Fruit fly (Drosophila melanogaster) whole organism, embryonic: ENCODE measurements around the gene Ocrl.

Experiments used
- Atf3 ChIP-seq: fragments of 200-800 bp; sonication (Bioruptor generic); optimal IDR thresholded peaks from 3 replicates; lab custom pipeline; 2016; ENCODE audit warnings: missing biosample characterization, missing genetic modification characterization
- CG11247 ChIP-seq: fragments of 200-800 bp; sonication (Bioruptor generic); IDR thresholded peaks from 2 replicates; pipeline ENCODE4 v1.3.6; 2022; ENCODE audit warnings: missing biosample characterization, missing genetic modification characterization
- CG11504 ChIP-seq: fragments of 200-800 bp; sonication (Bioruptor generic); optimal IDR thresholded peaks from 3 replicates; lab custom pipeline; 2019; ENCODE audit warnings: missing biosample characterization, mild to moderate bottlenecking, missing genetic modification characterization, moderate library complexity
- CG12219 ChIP-seq: fragments of 200-800 bp; sonication (Bioruptor generic); optimal IDR thresholded peaks from 3 replicates; lab custom pipeline; 2018; ENCODE audit warnings: missing biosample characterization, mild to moderate bottlenecking, missing genetic modification characterization
- CG14014 ChIP-seq: fragments of 200-800 bp; sonication (Bioruptor generic); IDR thresholded peaks from 2 replicates; pipeline ENCODE4 v1.3.6; 2022; ENCODE audit warnings: missing biosample characterization, missing genetic modification characterization
- CG15514 ChIP-seq: fragments of 200-800 bp; sonication (Bioruptor generic); optimal IDR thresholded peaks from 3 replicates; lab custom pipeline; 2017; ENCODE audit warnings: missing biosample characterization, missing genetic modification characterization, mild to moderate bottlenecking, moderate library complexity, missing genetic modification reagents
- CG17385 ChIP-seq: fragments of 200-800 bp; sonication (Bioruptor generic); optimal IDR thresholded peaks from 3 replicates; lab custom pipeline; 2018; ENCODE audit warnings: missing biosample characterization, mild to moderate bottlenecking, missing genetic modification characterization
- CG17802 ChIP-seq: fragments of 200-800 bp; sonication (Bioruptor generic); optimal IDR thresholded peaks from 2 replicates; lab custom pipeline; 2018; ENCODE audit warnings: missing biosample characterization, mild to moderate bottlenecking, missing genetic modification characterization, moderate library complexity
- CG2116 ChIP-seq: fragments of 200-800 bp; sonication (Bioruptor generic); optimal IDR thresholded peaks from 3 replicates; lab custom pipeline; 2018; ENCODE audit warnings: missing biosample characterization, mild to moderate bottlenecking, missing genetic modification characterization
- CG2678 ChIP-seq: fragments of 200-800 bp; sonication (Bioruptor generic); optimal IDR thresholded peaks from 3 replicates; lab custom pipeline; 2019; ENCODE audit warnings: missing biosample characterization, mild to moderate bottlenecking, missing genetic modification characterization, moderate library complexity
- CG33557 ChIP-seq: fragments of 200-800 bp; sonication (Bioruptor generic); optimal IDR thresholded peaks from 2 replicates; lab custom pipeline; 2019; ENCODE audit warnings: missing biosample characterization, mild to moderate bottlenecking, missing genetic modification characterization, moderate library complexity
- CG34224 ChIP-seq: fragments of 200-800 bp; sonication (Bioruptor generic); IDR thresholded peaks from 3 replicates; pipeline ENCODE4 v1.3.6; 2022; ENCODE audit warnings: missing biosample characterization, missing genetic modification characterization; ENCODE audit not compliant: partially characterized antibody
- CG34422 ChIP-seq: fragments of 200-800 bp; sonication (Bioruptor generic); IDR thresholded peaks from 3 replicates; pipeline ENCODE4 v1.3.6; 2022; ENCODE audit warnings: missing biosample characterization, missing genetic modification characterization
- CG5245 ChIP-seq: fragments of 200-800 bp; sonication (Bioruptor generic); optimal IDR thresholded peaks from 3 replicates; lab custom pipeline; 2016; ENCODE audit warnings: missing biosample characterization, missing genetic modification characterization
- CG6689 ChIP-seq: fragments of 200-800 bp; sonication (Bioruptor generic); IDR thresholded peaks from 2 replicates; pipeline ENCODE4 v1.3.6; 2022; ENCODE audit warnings: missing biosample characterization, missing genetic modification characterization
- CG7928 ChIP-seq: fragments of 200-800 bp; sonication (Bioruptor generic); optimal IDR thresholded peaks from 2 replicates; lab custom pipeline; 2017; ENCODE audit warnings: missing biosample characterization, mild to moderate bottlenecking, missing genetic modification characterization
- CG8089 ChIP-seq: fragments of 200-800 bp; sonication (Bioruptor generic); optimal IDR thresholded peaks from 3 replicates; lab custom pipeline; 2016; ENCODE audit warnings: missing biosample characterization, missing genetic modification characterization
- CG8944 ChIP-seq: fragments of 200-800 bp; sonication (Bioruptor generic); optimal IDR thresholded peaks from 3 replicates; lab custom pipeline; 2016; ENCODE audit warnings: missing biosample characterization, missing genetic modification characterization
- CkIIα-i1 ChIP-seq: fragments of 200-800 bp; sonication (Bioruptor generic); IDR thresholded peaks from 2 replicates; pipeline ENCODE4 v1.3.6; 2022; ENCODE audit warnings: missing biosample characterization, missing genetic modification characterization
- Dek ChIP-seq: fragments of 200-800 bp; sonication (Bioruptor generic); optimal IDR thresholded peaks from 3 replicates; lab custom pipeline; 2019; ENCODE audit warnings: missing biosample characterization, mild to moderate bottlenecking, missing genetic modification characterization, moderate library complexity
- Dp ChIP-seq: fragments of 200-800 bp; sonication (Bioruptor generic); optimal IDR thresholded peaks from 2 replicates; lab custom pipeline; 2018; ENCODE audit warnings: missing biosample characterization, mild to moderate bottlenecking, missing genetic modification characterization, moderate library complexity
- GATAe ChIP-seq: fragments of 200-800 bp; sonication (Bioruptor generic); conservative IDR thresholded peaks from 2 replicates; pipeline ENCODE4 v1.3.6; 2022; ENCODE audit warnings: missing biosample characterization, missing genetic modification characterization
- HLH4C ChIP-seq: fragments of 200-800 bp; sonication (Bioruptor generic); IDR thresholded peaks from 3 replicates; pipeline ENCODE4 v1.3.6; 2022; ENCODE audit warnings: missing biosample characterization, missing genetic modification characterization; ENCODE audit not compliant: partially characterized antibody
- Hmx ChIP-seq: fragments of 200-800 bp; sonication (Bioruptor generic); optimal IDR thresholded peaks from 2 replicates; lab custom pipeline; 2016; ENCODE audit warnings: missing biosample characterization, missing genetic modification characterization
- Lhr ChIP-seq: fragments of 200-800 bp; sonication (Bioruptor generic); optimal IDR thresholded peaks from 3 replicates; lab custom pipeline; 2017; ENCODE audit warnings: mild to moderate bottlenecking, missing biosample characterization, missing genetic modification reagents, missing genetic modification characterization
- Oli ChIP-seq: fragments of 200-800 bp; sonication (Bioruptor generic); optimal IDR thresholded peaks from 2 replicates; lab custom pipeline; 2018; ENCODE audit warnings: missing biosample characterization, mild to moderate bottlenecking, missing genetic modification characterization, moderate library complexity
- Ravus ChIP-seq: fragments of 200-800 bp; sonication (Bioruptor generic); IDR thresholded peaks from 2 replicates; pipeline ENCODE4 v1.3.6; 2022; ENCODE audit warnings: missing biosample characterization, missing genetic modification characterization
- Ssrp ChIP-seq: fragments of 200-800 bp; sonication (Bioruptor generic); optimal IDR thresholded peaks from 2 replicates; lab custom pipeline; 2018; ENCODE audit warnings: missing biosample characterization, mild to moderate bottlenecking, missing genetic modification characterization, moderate library complexity
- aop ChIP-seq: fragments of 200-800 bp; sonication (Bioruptor generic); IDR thresholded peaks from 2 replicates; pipeline ENCODE4 v1.3.6; 2022; ENCODE audit warnings: missing biosample characterization, missing genetic modification characterization
- bigmax ChIP-seq: fragments of 200-800 bp; sonication (Bioruptor generic); optimal IDR thresholded peaks from 2 replicates; lab custom pipeline; 2018; ENCODE audit warnings: missing biosample characterization, mild to moderate bottlenecking, missing genetic modification characterization
- br ChIP-seq: fragments of >200 bp; optimal IDR thresholded peaks from 2 replicates; lab custom pipeline; 2017
- dm ChIP-seq: fragments of 200-800 bp; sonication (Bioruptor generic); optimal IDR thresholded peaks from 3 replicates; lab custom pipeline; 2016; ENCODE audit warnings: missing biosample characterization, missing genetic modification characterization
- fd3F ChIP-seq: fragments of 200-800 bp; sonication (Bioruptor generic); optimal IDR thresholded peaks from 2 replicates; lab custom pipeline; 2018; ENCODE audit warnings: missing biosample characterization, mild to moderate bottlenecking, missing genetic modification characterization, moderate library complexity
- fu2 ChIP-seq: fragments of 200-800 bp; sonication (Bioruptor generic); optimal IDR thresholded peaks from 2 replicates; lab custom pipeline; 2016; ENCODE audit warnings: missing biosample characterization, missing genetic modification characterization
- grn ChIP-seq: fragments of 200-800 bp; sonication (Bioruptor generic); optimal IDR thresholded peaks from 3 replicates; lab custom pipeline; 2017; ENCODE audit warnings: missing biosample characterization, missing genetic modification characterization
- h ChIP-seq: fragments of >200 bp; optimal IDR thresholded peaks from 2 replicates; lab custom pipeline; 2017
- ham ChIP-seq: fragments of 200-800 bp; sonication (Bioruptor generic); IDR thresholded peaks from 2 replicates; pipeline ENCODE4 v1.3.6; 2022; ENCODE audit warnings: missing biosample characterization, missing genetic modification characterization
- jumu ChIP-seq: fragments of 200-800 bp; sonication (Bioruptor generic); optimal IDR thresholded peaks from 3 replicates; lab custom pipeline; 2016; ENCODE audit warnings: missing biosample characterization, missing genetic modification characterization
- lov ChIP-seq, 2 experiments: fragments of 200-800 bp in 1 of 2; fragments of >200 bp in 1 of 2; sonication (Bioruptor generic) in 1 of 2; IDR thresholded peaks in 1 of 2; optimal IDR thresholded peaks in 1 of 2; 2 replicates in 1 of 2; 3 replicates in 1 of 2; pipeline versions ENCODE4 v1.3.6 to Lab custom; 2017 to 2022; ENCODE audit warnings: missing biosample characterization in 1 of 2, missing genetic modification characterization in 1 of 2
- p53 ChIP-seq: fragments of 200-800 bp; sonication (Bioruptor generic); optimal IDR thresholded peaks from 2 replicates; lab custom pipeline; 2016; ENCODE audit warnings: missing biosample characterization, missing genetic modification characterization
- pan ChIP-seq, 4 experiments: fragments of >200 bp in 3 of 4; fragments of 200-800 bp in 1 of 4; sonication (Bioruptor generic) in 1 of 4; optimal IDR thresholded peaks in 3 of 4; IDR thresholded peaks in 1 of 4; 2 replicates each; pipeline versions ENCODE4 v1.3.6 to Lab custom; 2017 to 2022; ENCODE audit warnings: missing biosample characterization in 2 of 4, missing genetic modification characterization in 2 of 4, mixed read lengths in 1 of 4
- psq ChIP-seq: fragments of 200-800 bp; sonication (Bioruptor generic); optimal IDR thresholded peaks from 2 replicates; lab custom pipeline; 2017; ENCODE audit warnings: missing biosample characterization, missing genetic modification characterization
- sima ChIP-seq: fragments of 200-800 bp; sonication (Bioruptor generic); optimal IDR thresholded peaks from 2 replicates; lab custom pipeline; 2016; ENCODE audit warnings: missing biosample characterization, missing genetic modification characterization
- tgo ChIP-seq: fragments of 200-800 bp; sonication (Bioruptor generic); IDR thresholded peaks from 3 replicates; pipeline ENCODE4 v1.3.6; 2022; ENCODE audit warnings: missing biosample characterization, missing genetic modification characterization
- tio ChIP-seq: fragments of 200-800 bp; sonication (Bioruptor generic); optimal IDR thresholded peaks from 2 replicates; lab custom pipeline; 2017; ENCODE audit warnings: missing biosample characterization, missing genetic modification characterization, inconsistent platforms
- tna ChIP-seq: fragments of 200-800 bp; sonication (Bioruptor generic); IDR thresholded peaks from 2 replicates; pipeline ENCODE4 v1.3.6; 2022; ENCODE audit warnings: missing biosample characterization, missing genetic modification characterization; ENCODE audit not compliant: partially characterized antibody
- toy ChIP-seq: fragments of 200-800 bp; sonication (Bioruptor generic); IDR thresholded peaks from 2 replicates; pipeline ENCODE4 v1.3.6; 2022; ENCODE audit warnings: missing biosample characterization, missing genetic modification characterization
- ttk ChIP-seq: fragments of 200-800 bp; sonication (Bioruptor generic); IDR thresholded peaks from 2 replicates; pipeline ENCODE4 v2.1.2; 2022; ENCODE audit warnings: missing biosample characterization, missing genetic modification characterization
- wek ChIP-seq: fragments of 200-800 bp; sonication (Bioruptor generic); optimal IDR thresholded peaks from 3 replicates; lab custom pipeline; 2018; ENCODE audit warnings: missing biosample characterization, mild to moderate bottlenecking, missing genetic modification characterization, moderate library complexity
- zfh1 ChIP-seq: fragments of 200-800 bp; sonication (Bioruptor generic); IDR thresholded peaks from 3 replicates; pipeline ENCODE4 v1.3.6; 2022; ENCODE audit warnings: missing biosample characterization, missing genetic modification characterization

The Ocrl gene

DNA sequence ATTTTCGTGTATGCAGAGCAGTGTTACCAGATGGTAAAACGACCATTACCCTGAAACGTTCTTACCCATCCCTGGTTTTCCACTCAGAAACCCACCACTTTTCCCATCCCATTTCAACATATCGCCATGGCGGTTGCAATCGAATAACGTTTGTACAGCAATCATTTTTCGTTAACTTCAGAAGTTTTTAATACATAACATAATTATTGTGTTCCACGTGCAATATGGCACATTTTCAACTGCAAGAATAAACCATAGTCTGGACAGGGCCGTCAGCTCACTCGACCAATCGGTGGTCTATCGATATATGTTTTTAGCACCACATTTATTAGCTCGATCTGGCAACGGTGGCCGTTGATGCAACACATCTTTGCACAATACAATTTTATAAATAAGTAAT lies 32.9 kb upstream of the Ocrl start, which contains the start of the genes trr and mRpL16 (continued):
- TF ChIP-seq CG11247 (GFP tag; lab: Robert Waterston, UW) (peak; percentile 35; the same call in 1 of the 2 replicates), Dp (peak; percentile 40), Oli (tag; lab: Kevin White, UChicago) (no peak), CG34224 (0 out of 3 replicates have a peak, but pooled peaks have one; percentile 37), ttk (no peak), grn (GFP tag; lab: Kevin White, UChicago) (no peak), Dek (tag; lab: Kevin White, UChicago) (peak; percentile 25), tna (no peak), CG33557 (GFP tag; lab: Kevin White, UChicago) (no peak), CG8089 (GFP tag; lab: Kevin White, UChicago) (no peak), CG17802 (peak; percentile 100), bigmax (GFP tag; lab: Kevin White, UChicago) (no peak), wek (no peak), aop (GFP tag; lab: Robert Waterston, UW) (no peak), tgo (GFP tag; lab: Robert Waterston, UW) (0 out of 3 replicates have a peak, but pooled peaks have one; percentile 17), CG17385 (GFP tag; lab: Kevin White, UChicago) (no peak), Ravus (no peak), tio (GFP tag; lab: Kevin White, UChicago) (no peak), CG6689 (GFP tag; lab: Robert Waterston, UW) (0 out of 2 replicates have a peak, but pooled peaks have one; percentile 36), ham (GFP tag; lab: Robert Waterston, UW) (no peak), jumu (GFP tag; lab: Kevin White, UChicago) (peak; percentile 49), CG8944 (GFP tag; lab: Kevin White, UChicago) (no peak), CG34422 (GFP tag; lab: Robert Waterston, UW) (peak; percentile 64; the same call in 1 of the 3 replicates), CG15514 (peak; percentile 64), psq (GFP tag; lab: Kevin White, UChicago) (no peak), CG14014 (GFP tag; lab: Robert Waterston, UW) (no peak), toy (no peak), CG2116 (peak; percentile 93), p53 (no peak), fd3F (peak; percentile 1), br (lab: Kevin White, UChicago) (no peak), CG11504 (tag; lab: Kevin White, UChicago) (peak; percentile 90), dm (peak; percentile 24), CG12219 (GFP tag; lab: Kevin White, UChicago) (no peak), fu2 (GFP tag; lab: Kevin White, UChicago) (no peak), GATAe (GFP tag; lab: Robert Waterston, UW) (no peak), CkIIα-i1 (GFP tag; lab: Robert Waterston, UW) (no peak), CG2678 (tag; lab: Kevin White, UChicago) (no peak), Hmx (GFP tag; lab: Kevin White, UChicago) (no peak), CG5245 (GFP tag; lab: Kevin White, UChicago) (no peak), h (lab: Kevin White, UChicago) (no peak), Atf3 (GFP tag; lab: Kevin White, UChicago) (peak; percentile 36), Ssrp (tag; lab: Kevin White, UChicago) (no peak), HLH4C (GFP tag; lab: Robert Waterston, UW) (peak; percentile 54; the same call in 2 of the 3 replicates), CG7928 (GFP tag; lab: Kevin White, UChicago) (peak; percentile 92), Lhr (GFP tag; lab: Kevin White, UChicago) (no peak), zfh1 (peak; percentile 43; the same call in 1 of the 3 replicates), pan (optimal IDR thresholded peaks at IDR 0.05; lab: Kevin White, UChicago) (no peak), pan (GFP tag; optimal IDR thresholded peaks at IDR 0.05 in 1 of 2, IDR thresholded peaks at IDR 0.05 in 1 of 2) (no peak), lov (optimal IDR thresholded peaks at IDR 0.05; lab: Kevin White, UChicago) (no peak), lov (GFP tag; IDR thresholded peaks at IDR 0.05; lab: Robert Waterston, UW) (no peak), sima (GFP tag; lab: Kevin White, UChicago) (no peak)
